Fruit fly (Drosophila melanogaster): Measurements from ENCODE around the gene Klp3A.
A peak's percentile ranks its signal among the peaks of the same experiment; 100 is the strongest.

The Klp3A gene

DNA sequence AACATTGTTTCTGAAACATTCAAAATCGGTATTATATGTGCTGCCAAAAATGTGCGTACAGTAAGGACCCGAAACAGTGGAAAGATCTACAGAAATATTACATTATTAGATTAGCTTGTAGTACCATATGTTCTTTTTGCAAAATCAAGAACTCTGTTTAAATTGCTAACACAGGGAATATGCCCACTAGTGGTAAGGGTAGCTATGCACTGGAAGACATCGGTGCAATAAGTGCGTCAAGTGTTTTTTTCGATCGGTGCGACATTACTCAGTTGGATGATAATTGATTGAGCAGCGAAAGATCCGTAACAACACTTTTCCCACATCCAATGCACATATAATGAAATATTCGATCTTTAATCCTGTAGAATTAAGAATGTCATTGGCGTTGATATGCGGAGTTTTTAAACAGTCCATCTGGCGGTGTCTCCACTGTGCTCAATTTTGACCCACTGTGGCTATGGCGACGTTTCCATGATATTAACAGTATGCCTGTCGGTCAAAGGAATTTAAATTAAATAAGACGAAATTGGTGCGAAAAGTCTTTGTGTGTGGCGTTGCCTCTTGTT is 31.3 kb upstream of the Klp3A start:
- peak; percentile 7 for TF ChIP-seq CG3919 (GFP tag; optimal IDR thresholded peaks at IDR 0.05)
- TF ChIP-seq eg (GFP tag; IDR thresholded peaks at IDR 0.05), result 0 out of 3 replicates have a peak, but pooled peaks have one; percentile 52
- peak; percentile 78 for TF ChIP-seq Eip78C (GFP tag)
- no peak for TF ChIP-seq salr (GFP tag; optimal IDR thresholded peaks at IDR 0.05)
- TF ChIP-seq net (GFP tag; optimal IDR thresholded peaks at IDR 0.05), result peak; percentile 24
- TF ChIP-seq esn (GFP tag; optimal IDR thresholded peaks at IDR 0.05), result peak; percentile 49
- TF ChIP-seq Eip93F (GFP tag; optimal IDR thresholded peaks at IDR 0.05), result no peak
- peak; percentile 8 for TF ChIP-seq spab (GFP tag; optimal IDR thresholded peaks at IDR 0.05)
- TF ChIP-seq Sox14 (GFP tag; optimal IDR thresholded peaks at IDR 0.05), result peak; percentile 13
- peak; percentile 38 for TF ChIP-seq pdm3 (GFP tag; optimal IDR thresholded peaks at IDR 0.05)
- no peak for TF ChIP-seq CG4318 (GFP tag; optimal IDR thresholded peaks at IDR 0.05)
- peak; percentile 5 for TF ChIP-seq CG6808 (GFP tag; optimal IDR thresholded peaks at IDR 0.05)
- TF ChIP-seq Hr39 (GFP tag; optimal IDR thresholded peaks at IDR 0.05), result peak; percentile 49
- peak; percentile 35 for TF ChIP-seq Smox (GFP tag; optimal IDR thresholded peaks at IDR 0.05)
- peak; percentile 10 for TF ChIP-seq CG34406 (GFP tag; optimal IDR thresholded peaks at IDR 0.05)
- TF ChIP-seq CG15336 (GFP tag; IDR thresholded peaks at IDR 0.05), result no peak
- TF ChIP-seq OdsH (GFP tag; optimal IDR thresholded peaks at IDR 0.05), result peak; percentile 34
- TF ChIP-seq topi (GFP tag; optimal IDR thresholded peaks at IDR 0.05), result peak; percentile 43
- peak; percentile 3 for TF ChIP-seq achi (GFP tag; optimal IDR thresholded peaks at IDR 0.05)
- TF ChIP-seq vri (GFP tag; optimal IDR thresholded peaks at IDR 0.05), result peak; percentile 15
- TF ChIP-seq CG6163 (GFP tag; IDR thresholded peaks at IDR 0.05), result peak; percentile 33; the same call in 1 of the 3 replicates
- TF ChIP-seq CG10631 (GFP tag; optimal IDR thresholded peaks at IDR 0.05), result no peak
- TF ChIP-seq acj6 (GFP tag; optimal IDR thresholded peaks at IDR 0.05), result no peak
- peak; percentile 26 for TF ChIP-seq cyc (GFP tag; optimal IDR thresholded peaks at IDR 0.05)
- TF ChIP-seq lz (GFP tag; optimal IDR thresholded peaks at IDR 0.05), result peak; percentile 44
- TF ChIP-seq CG31627 (GFP tag; optimal IDR thresholded peaks at IDR 0.05), result peak; percentile 32
- TF ChIP-seq svp (GFP tag), result peak; percentile 80
- TF ChIP-seq Ets21C (GFP tag; optimal IDR thresholded peaks at IDR 0.05), result no peak
- TF ChIP-seq CG32006 (GFP tag; optimal IDR thresholded peaks at IDR 0.05), result peak; percentile 44
- peak; percentile 3 for TF ChIP-seq CG6276 (GFP tag; optimal IDR thresholded peaks at IDR 0.05)

DNA sequence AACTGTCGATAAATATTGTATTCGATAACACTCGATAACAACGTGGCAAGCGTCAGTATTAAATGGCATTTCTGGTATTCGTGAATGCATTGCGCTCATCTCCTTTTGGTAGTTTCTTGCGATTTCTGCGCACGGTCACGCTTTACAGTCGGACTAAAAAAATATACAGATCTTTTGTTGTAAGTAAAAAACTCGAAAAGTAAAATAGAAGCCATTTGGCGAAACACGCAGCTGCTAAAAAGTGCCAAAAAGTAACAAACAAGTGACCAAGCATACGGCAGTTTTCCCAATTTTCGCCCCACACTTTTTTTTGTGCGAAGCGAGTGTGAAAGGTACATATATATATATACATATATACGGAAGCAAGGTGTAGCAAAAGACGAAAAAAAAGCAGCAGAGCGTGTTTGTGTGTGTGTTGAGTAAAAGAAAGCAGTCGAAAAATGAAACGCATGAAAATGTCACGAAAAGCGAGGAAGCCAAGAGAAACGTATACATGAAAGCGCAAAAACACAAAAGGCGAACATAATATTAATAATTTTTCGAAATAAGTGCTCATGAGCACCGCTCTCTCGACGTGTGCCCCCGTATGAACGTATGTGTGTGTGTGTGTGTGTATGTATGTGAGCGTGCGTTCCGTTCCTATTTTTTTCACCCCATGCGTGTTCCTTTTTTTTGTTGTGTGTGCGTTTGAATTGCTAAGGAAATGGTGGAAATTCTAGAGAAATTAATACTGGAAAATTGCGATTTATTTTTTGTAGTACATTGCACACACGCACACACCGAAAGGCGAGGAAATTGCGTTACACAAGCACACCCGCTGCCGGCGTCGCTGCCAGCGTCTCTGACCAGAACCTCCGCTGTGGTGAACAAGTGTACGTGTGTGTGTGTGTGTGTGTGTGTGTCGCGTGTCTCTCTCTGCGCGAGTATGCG is 30.3 kb upstream of the Klp3A start, which contains the start of gene sgg:
Gene sgg, plus strand, starts transcription at position 106 of the 930 bp plus-strand sequence.
- TF ChIP-seq CG6792 (GFP tag; optimal IDR thresholded peaks at IDR 0.05), result no peak
- TF ChIP-seq fkh (GFP tag; optimal IDR thresholded peaks at IDR 0.05), result no peak
- no peak for TF ChIP-seq pdm3 (GFP tag; optimal IDR thresholded peaks at IDR 0.05)
- no peak; the same call in 1 of the 2 replicates for TF ChIP-seq Gug (GFP tag; IDR thresholded peaks at IDR 0.05)
- TF ChIP-seq Ets96B (tag; optimal IDR thresholded peaks at IDR 0.05), result no peak
- TF ChIP-seq ss (GFP tag; optimal IDR thresholded peaks at IDR 0.05), result peak in 1 of 2 experiments; percentile 21
- TF ChIP-seq CG31627 (GFP tag; optimal IDR thresholded peaks at IDR 0.05), result no peak
- peak; percentile 21 for TF ChIP-seq net (GFP tag; optimal IDR thresholded peaks at IDR 0.05)
- TF ChIP-seq Eip78C (GFP tag), result peak; percentile 71
- no peak for TF ChIP-seq vri (GFP tag; optimal IDR thresholded peaks at IDR 0.05)
- TF ChIP-seq fd59A (GFP tag; optimal IDR thresholded peaks at IDR 0.05), result no peak
- no peak for TF ChIP-seq CG1621 (tag; optimal IDR thresholded peaks at IDR 0.05)
- peak; percentile 9 for TF ChIP-seq CG3032 (tag; optimal IDR thresholded peaks at IDR 0.05)
- no peak for TF ChIP-seq OdsH (GFP tag; optimal IDR thresholded peaks at IDR 0.05)
- no peak for TF ChIP-seq spab (GFP tag; optimal IDR thresholded peaks at IDR 0.05)
- 0 out of 2 replicates have a peak, but pooled peaks have one; percentile 27 for TF ChIP-seq CG15336 (GFP tag; IDR thresholded peaks at IDR 0.05)
- TF ChIP-seq CG8119 (GFP tag; IDR thresholded peaks at IDR 0.05), result no peak
- TF ChIP-seq CG6854 (GFP tag; optimal IDR thresholded peaks at IDR 0.05), result no peak

All from whole organism, prepupa.